Fruit fly (Drosophila melanogaster): ENCODE measurements around the gene CG11158.

dm6 chrX:13640692-13641011 lies 42.1 kb upstream of the CG11158 start:
- no peak for TF ChIP-seq Dfd (GFP tag; optimal IDR thresholded peaks at IDR 0.05)
- no peak for TF ChIP-seq br (GFP tag; optimal IDR thresholded peaks at IDR 0.05)
- no peak for TF ChIP-seq psq (GFP tag; optimal IDR thresholded peaks at IDR 0.05)

Data from whole organism, wandering third instar larva.